Worm (Caenorhabditis elegans) whole organism, L1 larva: ENCODE data around the gene srj-20.

Source experiments
- C04F5.9 ChIP-seq: sonication (generic microtip); optimal IDR thresholded peaks from 2 replicates; lab custom pipeline; 2016; ENCODE audit warnings: missing genetic modification characterization, missing compliant biosample characterization
- C16A3.4 ChIP-seq: fragments of 150-350 bp; optimal IDR thresholded peaks from 2 replicates; lab custom pipeline; 2014; ENCODE audit warnings: missing biosample characterization, missing genetic modification characterization
- C34B4.2 ChIP-seq: sonication (generic microtip); optimal IDR thresholded peaks from 2 replicates; lab custom pipeline; 2017; ENCODE audit warnings: mild to moderate bottlenecking, missing genetic modification characterization, missing compliant biosample characterization
- F16B12.6 ChIP-seq: fragments of 150-350 bp; optimal IDR thresholded peaks from 2 replicates; lab custom pipeline; 2014; ENCODE audit warnings: missing biosample characterization, missing genetic modification characterization
- aha-1 ChIP-seq: fragments of 150-350 bp; optimal IDR thresholded peaks from 2 replicates; lab custom pipeline; 2014; ENCODE audit warnings: missing biosample characterization, missing genetic modification characterization
- ama-1 ChIP-seq: fragments of 150-350 bp; optimal IDR thresholded peaks from 2 replicates; lab custom pipeline; 2014
- ceh-82 ChIP-seq, 3 experiments: fragments of 150-350 bp in 1 of 3; sonication (generic microtip) in 2 of 3; optimal IDR thresholded peaks; 2 replicates each; lab custom pipeline; 2014 to 2017; ENCODE audit warnings: missing biosample characterization in 3 of 3, missing genetic modification characterization in 3 of 3
- ceh-88 ChIP-seq: fragments of 200-800 bp; sonication (Bioruptor generic); IDR thresholded peaks from 2 replicates; pipeline ENCODE4 v1.3.6; 2022; ENCODE audit warnings: missing genetic modification characterization, missing compliant biosample characterization
- ces-1 ChIP-seq: fragments of 150-350 bp; optimal IDR thresholded peaks from 2 replicates; lab custom pipeline; 2014; ENCODE audit warnings: missing biosample characterization, missing genetic modification reagents, missing genetic modification characterization
- dpl-1 ChIP-seq, 3 experiments: fragments of 150-350 bp in 2 of 3; sonication (generic microtip) in 1 of 3; optimal IDR thresholded peaks; 2 replicates each; lab custom pipeline; 2014 to 2017; ENCODE audit warnings: missing biosample characterization in 3 of 3, missing genetic modification characterization in 3 of 3, missing genetic modification reagents in 3 of 3
- dsc-1 ChIP-seq: sonication (generic microtip); optimal IDR thresholded peaks from 2 replicates; lab custom pipeline; 2016; ENCODE audit warnings: mild to moderate bottlenecking, missing genetic modification characterization, missing compliant biosample characterization
- efl-1 ChIP-seq, 4 experiments: fragments of 150-350 bp; optimal IDR thresholded peaks in 3 of 4; peaks in 1 of 4; 1 replicate in 1 of 4; 2 replicates in 3 of 4; lab custom pipeline; 2014; ENCODE audit warnings: missing biosample characterization in 2 of 4, missing genetic modification characterization in 2 of 4, missing genetic modification reagents in 2 of 4
- efl-3 ChIP-seq: fragments of 200-800 bp; sonication (Bioruptor generic); optimal IDR thresholded peaks from 2 replicates; lab custom pipeline; 2018; ENCODE audit warnings: mild to moderate bottlenecking, missing genetic modification characterization, missing compliant biosample characterization
- elt-2 ChIP-seq: sonication (generic microtip); optimal IDR thresholded peaks from 2 replicates; lab custom pipeline; 2016; ENCODE audit warnings: missing genetic modification characterization, mild to moderate bottlenecking, inconsistent platforms, missing compliant biosample characterization, missing genetic modification reagents
- elt-3 ChIP-seq, 6 experiments: fragments of 150-350 bp in 1 of 6; sonication (generic microtip); optimal IDR thresholded peaks; 2 replicates each; lab custom pipeline; 2017 to 2018; ENCODE audit warnings: missing biosample characterization in 6 of 6, missing genetic modification characterization in 6 of 6, inconsistent platforms in 1 of 6
- fkh-10 ChIP-seq: sonication (generic microtip); optimal IDR thresholded peaks from 2 replicates; lab custom pipeline; 2017; ENCODE audit warnings: missing biosample characterization, missing genetic modification reagents, missing genetic modification characterization
- fkh-4 ChIP-seq: sonication (generic microtip); optimal IDR thresholded peaks from 2 replicates; lab custom pipeline; 2016; ENCODE audit warnings: missing compliant biosample characterization, missing genetic modification characterization, borderline replicate concordance
- hlh-17 ChIP-seq: fragments of 200-800 bp; sonication (Bioruptor generic); optimal IDR thresholded peaks from 2 replicates; lab custom pipeline; 2018; ENCODE audit warnings: missing genetic modification characterization, mild to moderate bottlenecking, missing compliant biosample characterization, moderate library complexity, borderline replicate concordance
- hlh-4 ChIP-seq: sonication (generic microtip); optimal IDR thresholded peaks from 2 replicates; lab custom pipeline; 2016; ENCODE audit warnings: mild to moderate bottlenecking, missing genetic modification characterization, missing compliant biosample characterization
- hpl-2 ChIP-seq: fragments of 150-350 bp; optimal IDR thresholded peaks from 2 replicates; lab custom pipeline; 2014; ENCODE audit warnings: missing biosample characterization, missing genetic modification reagents, missing genetic modification characterization
- jun-1 ChIP-seq: fragments of 150-350 bp; optimal IDR thresholded peaks from 2 replicates; lab custom pipeline; 2014; ENCODE audit warnings: missing biosample characterization, missing genetic modification reagents, missing genetic modification characterization
- lin-13 ChIP-seq: fragments of 150-350 bp; optimal IDR thresholded peaks from 2 replicates; lab custom pipeline; 2014; ENCODE audit warnings: missing biosample characterization, missing genetic modification reagents, missing genetic modification characterization
- lin-39 ChIP-seq: fragments of 150-350 bp; optimal IDR thresholded peaks from 2 replicates; lab custom pipeline; 2014; ENCODE audit warnings: missing biosample characterization, missing genetic modification reagents, missing genetic modification characterization
- mab-9 ChIP-seq: fragments of 200-800 bp; sonication (Bioruptor generic); IDR thresholded peaks from 2 replicates; pipeline ENCODE4 v1.3.6; 2022; ENCODE audit warnings: missing genetic modification reagents, missing genetic modification characterization, missing compliant biosample characterization
- mdl-1 ChIP-seq, 2 experiments: fragments of 150-350 bp; optimal IDR thresholded peaks; 2 replicates each; lab custom pipeline; 2014 to 2017; ENCODE audit warnings: missing biosample characterization in 2 of 2, missing genetic modification characterization in 2 of 2, inconsistent platforms in 1 of 2
- nhr-19 ChIP-seq: fragments of 200-800 bp; sonication (Bioruptor generic); conservative IDR thresholded peaks from 2 replicates; pipeline ENCODE4 v1.3.6; 2022; ENCODE audit warnings: missing genetic modification characterization, missing compliant biosample characterization
- nhr-20 ChIP-seq: sonication (generic microtip); optimal IDR thresholded peaks from 2 replicates; lab custom pipeline; 2016; ENCODE audit warnings: mild to moderate bottlenecking, missing genetic modification characterization, missing compliant biosample characterization
- nhr-237 ChIP-seq: fragments of 150-350 bp; optimal IDR thresholded peaks from 2 replicates; lab custom pipeline; 2014; ENCODE audit warnings: missing biosample characterization, missing genetic modification characterization
- nhr-47 ChIP-seq: sonication (generic microtip); optimal IDR thresholded peaks from 2 replicates; lab custom pipeline; 2016; ENCODE audit warnings: mild to moderate bottlenecking, missing genetic modification characterization, moderate library complexity, missing compliant biosample characterization
- nhr-76 ChIP-seq: sonication (generic microtip); optimal IDR thresholded peaks from 2 replicates; lab custom pipeline; 2017; ENCODE audit warnings: missing biosample characterization, missing genetic modification characterization
- nhr-77 ChIP-seq: fragments of 150-350 bp; optimal IDR thresholded peaks from 2 replicates; lab custom pipeline; 2014; ENCODE audit warnings: missing biosample characterization, missing genetic modification characterization
- nhr-85 ChIP-seq: sonication (generic microtip); peaks from one replicate; lab custom pipeline; 2016; ENCODE audit warnings: missing genetic modification characterization, inconsistent platforms, missing compliant biosample characterization
- nhr-90 ChIP-seq: sonication (generic microtip); optimal IDR thresholded peaks from 2 replicates; lab custom pipeline; 2016; ENCODE audit warnings: mild to moderate bottlenecking, missing genetic modification characterization, missing compliant biosample characterization; ENCODE audit not compliant: poor library complexity
- pax-3 ChIP-seq: fragments of 200-800 bp; sonication (Bioruptor generic); optimal IDR thresholded peaks from 2 replicates; lab custom pipeline; 2018; ENCODE audit warnings: mild to moderate bottlenecking, missing genetic modification characterization, moderate library complexity, missing compliant biosample characterization
- snpc-4 ChIP-seq: fragments of 150-350 bp; optimal IDR thresholded peaks from 2 replicates; lab custom pipeline; 2014; ENCODE audit warnings: missing biosample characterization, missing genetic modification characterization
- sptf-1 ChIP-seq: fragments of 150-350 bp; optimal IDR thresholded peaks from 2 replicates; lab custom pipeline; 2014; ENCODE audit warnings: missing biosample characterization, missing genetic modification characterization
- sup-37 ChIP-seq: fragments of 200-800 bp; sonication (Bioruptor generic); optimal IDR thresholded peaks from 2 replicates; lab custom pipeline; 2018; ENCODE audit warnings: mild to moderate bottlenecking, missing genetic modification characterization, missing compliant biosample characterization
- tbx-2 ChIP-seq: sonication (generic microtip); optimal IDR thresholded peaks from 2 replicates; lab custom pipeline; 2016; ENCODE audit warnings: missing genetic modification characterization, missing compliant biosample characterization
- unc-130 ChIP-seq: fragments of 150-350 bp; optimal IDR thresholded peaks from 2 replicates; lab custom pipeline; 2017; ENCODE audit warnings: missing biosample characterization, missing genetic modification characterization, inconsistent platforms
- unc-30 ChIP-seq: sonication (generic microtip); optimal IDR thresholded peaks from 2 replicates; lab custom pipeline; 2017; ENCODE audit warnings: missing biosample characterization, missing genetic modification characterization
- unc-98 ChIP-seq: fragments of 200-800 bp; sonication (Bioruptor generic); IDR thresholded peaks from 2 replicates; pipeline ENCODE4 v1.3.6; 2022; ENCODE audit warnings: missing genetic modification characterization, missing compliant biosample characterization
- vab-15 ChIP-seq: sonication (generic microtip); optimal IDR thresholded peaks from 2 replicates; lab custom pipeline; 2017; ENCODE audit warnings: missing genotype, mild to moderate bottlenecking, missing genetic modification characterization, missing compliant biosample characterization
- xbp-1 ChIP-seq: sonication (generic microtip); optimal IDR thresholded peaks from 2 replicates; lab custom pipeline; 2016; ENCODE audit warnings: missing genetic modification characterization, missing compliant biosample characterization
- zag-1 ChIP-seq: fragments of 150-350 bp; optimal IDR thresholded peaks from 2 replicates; lab custom pipeline; 2014; ENCODE audit warnings: missing biosample characterization, missing genetic modification characterization

Gene srj-20

ce11 chrV:2573108-2573507 is at the start of gene srj-20:
srj-20 (minus strand) TSS chrV:2573208.
- TF ChIP-seq unc-98 (GFP tag; lab: Robert Waterston, UW) (no peak), hlh-17 (GFP tag; lab: Kevin White, UChicago) (no peak), efl-3 (no peak), lin-13 (GFP tag; lab: Kevin White, UChicago) (no peak), unc-30 (tag; lab: Kevin White, UChicago) (no peak), nhr-19 (GFP tag; lab: Robert Waterston, UW) (no peak), C34B4.2 (tag; lab: Kevin White, UChicago) (no peak), efl-1 (optimal IDR thresholded peaks at IDR 0.05; lab: Kevin White, UChicago) (no peak), efl-1 (GFP tag; optimal IDR thresholded peaks at IDR 0.05 in 1 of 2; lab: Kevin White, UChicago) (no peak), vab-15 (tag; lab: Kevin White, UChicago) (no peak), tbx-2 (tag; lab: Kevin White, UChicago) (no peak), dsc-1 (tag; lab: Kevin White, UChicago) (no peak), hlh-4 (no peak), sup-37 (GFP tag; lab: Kevin White, UChicago) (no peak), zag-1 (tag; lab: Kevin White, UChicago) (no peak), ceh-88 (GFP tag; lab: Robert Waterston, UW) (no peak), mab-9 (GFP tag; lab: Robert Waterston, UW) (no peak), nhr-85 (no peak), ama-1 (lab: Kevin White, UChicago) (no peak)

ce11 chrV:2621879-2622278 is 48.9 kb upstream of the srj-20 start, which contains the start of gene srh-271:
srh-271 (minus strand) TSS chrV:2621979.
- TF ChIP-seq unc-98 (GFP tag; lab: Robert Waterston, UW) (no peak), efl-1 (optimal IDR thresholded peaks at IDR 0.05; lab: Kevin White, UChicago) (no peak), efl-1 (GFP tag; optimal IDR thresholded peaks at IDR 0.05 in 1 of 2; lab: Kevin White, UChicago) (peak in 1 of 2 experiments; percentile 38)

DNA sequence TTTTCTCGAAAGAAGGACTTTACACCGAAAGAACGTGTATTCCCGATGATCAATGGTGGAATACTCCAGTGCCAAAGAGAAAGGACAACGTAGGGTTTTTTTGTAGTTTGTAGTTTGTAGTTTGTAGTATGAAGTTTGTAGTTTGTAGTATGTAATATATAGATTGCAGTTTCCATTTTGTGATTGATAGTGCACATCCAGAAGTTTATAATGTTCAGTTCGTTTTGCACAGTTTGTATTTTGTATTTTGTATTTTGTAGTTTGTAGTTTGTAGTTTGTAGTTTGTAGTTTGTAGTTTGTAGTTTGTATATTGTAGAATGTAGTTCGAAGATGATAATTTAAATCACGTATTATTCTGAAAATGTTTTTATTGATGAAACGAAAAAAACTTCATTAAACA is 44.5 kb upstream of the srj-20 start:
- TF ChIP-seq pax-3 (tag; lab: Kevin White, UChicago), result no peak
- TF ChIP-seq C34B4.2 (tag; lab: Kevin White, UChicago), result no peak
- TF ChIP-seq lin-13 (GFP tag; lab: Kevin White, UChicago), result no peak
- TF ChIP-seq mdl-1 (tag; optimal IDR thresholded peaks at IDR 0.05; lab: Kevin White, UChicago), result no peak
- no peak for TF ChIP-seq lin-39
- TF ChIP-seq F16B12.6, result no peak
- TF ChIP-seq sptf-1 (tag; lab: Kevin White, UChicago), result no peak
- TF ChIP-seq fkh-4, result no peak
- TF ChIP-seq C04F5.9 (tag; lab: Kevin White, UChicago), result no peak
- TF ChIP-seq C16A3.4 (tag; lab: Kevin White, UChicago), result no peak
- TF ChIP-seq efl-1 (optimal IDR thresholded peaks at IDR 0.05; lab: Kevin White, UChicago), result no peak
- TF ChIP-seq efl-1 (GFP tag; optimal IDR thresholded peaks at IDR 0.05 in 1 of 2; lab: Kevin White, UChicago), result no peak
- no peak for TF ChIP-seq snpc-4 (tag; lab: Kevin White, UChicago)
- no peak for TF ChIP-seq hpl-2 (GFP tag; lab: Kevin White, UChicago)
- no peak for TF ChIP-seq hlh-4
- TF ChIP-seq xbp-1 (tag; lab: Kevin White, UChicago), result no peak
- no peak for TF ChIP-seq nhr-237
- TF ChIP-seq nhr-76 (tag; lab: Kevin White, UChicago), result no peak

DNA sequence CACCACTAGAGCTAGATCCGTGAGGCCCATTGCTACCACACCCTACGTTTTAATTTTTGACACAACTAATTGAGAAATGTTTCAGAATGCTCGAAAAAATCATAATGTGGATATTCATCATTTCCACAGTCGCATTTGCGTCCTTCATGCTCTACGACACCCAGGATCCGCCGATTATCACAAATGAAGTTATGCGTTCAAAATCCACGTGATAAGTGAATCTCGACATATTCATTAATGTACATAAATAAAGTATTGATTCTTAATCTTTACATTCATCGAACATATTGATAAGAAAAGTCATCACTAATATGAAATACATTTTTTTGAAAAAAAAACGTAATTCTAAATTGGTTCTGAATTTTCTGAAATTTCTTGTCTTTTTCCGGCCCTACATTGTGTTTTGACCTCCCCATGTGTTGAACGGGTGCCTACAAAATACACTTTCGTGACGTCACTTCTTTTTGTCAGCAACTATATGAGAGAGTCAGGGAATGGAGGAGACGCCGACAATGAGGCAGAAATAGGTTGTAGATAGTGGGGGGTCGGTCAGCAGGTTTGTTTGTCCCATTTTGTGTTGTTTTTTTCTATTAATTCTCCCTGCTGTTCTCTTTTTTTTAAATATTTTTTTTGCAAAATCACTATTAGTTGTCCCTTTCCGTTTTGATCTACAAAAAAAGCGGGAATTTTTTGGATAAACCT is 42.1 kb upstream of the srj-20 start, which contains the start of gene F53E10.1:
F53E10.1 (plus strand) TSS at position 325 of the 702 bp plus-strand sequence.
- TF ChIP-seq unc-130 (tag; lab: Kevin White, UChicago) (peak; percentile 20), dpl-1 (GFP tag; optimal IDR thresholded peaks at IDR 0.05; lab: Kevin White, UChicago) (peak; percentile 36 to 52 (median 51)), nhr-77 (tag; lab: Kevin White, UChicago) (no peak), lin-13 (GFP tag; lab: Kevin White, UChicago) (peak; percentile 12), ces-1 (GFP tag; lab: Kevin White, UChicago) (no peak), elt-3 (tag; optimal IDR thresholded peaks at IDR 0.05; lab: Kevin White, UChicago) (peak in 1 of 6 experiments; percentile 38), efl-1 (optimal IDR thresholded peaks at IDR 0.05; lab: Kevin White, UChicago) (peak; percentile 47 to 58), efl-1 (GFP tag; optimal IDR thresholded peaks at IDR 0.05 in 1 of 2; lab: Kevin White, UChicago) (peak; percentile 44 to 93), mdl-1 (tag; optimal IDR thresholded peaks at IDR 0.05; lab: Kevin White, UChicago) (peak in 1 of 2 experiments; percentile 54), ceh-82 (tag; optimal IDR thresholded peaks at IDR 0.05; lab: Kevin White, UChicago) (no peak), nhr-19 (GFP tag; lab: Robert Waterston, UW) (peak; percentile 47; the same call in 1 of the 2 replicates), aha-1 (tag; lab: Kevin White, UChicago) (no peak), nhr-90 (tag; lab: Kevin White, UChicago) (peak; percentile 60), jun-1 (tag; lab: Kevin White, UChicago) (no peak), elt-2 (tag; lab: Kevin White, UChicago) (peak; percentile 26), pax-3 (tag; lab: Kevin White, UChicago) (no peak), fkh-10 (GFP tag; lab: Kevin White, UChicago) (no peak), nhr-85 (peak; percentile 94), ceh-88 (GFP tag; lab: Robert Waterston, UW) (no peak), nhr-47 (tag; lab: Kevin White, UChicago) (no peak), nhr-20 (tag; lab: Kevin White, UChicago) (peak; percentile 84)
